Worm (Caenorhabditis elegans) whole organism, L1 larva: ENCODE results near the gene K12H6.2.

Experiments used
- C04F5.9 ChIP-seq: sonication (generic microtip); optimal IDR thresholded peaks from 2 replicates; lab custom pipeline; 2016; ENCODE audit warnings: missing genetic modification characterization, missing compliant biosample characterization
- C16A3.4 ChIP-seq: fragments of 150-350 bp; optimal IDR thresholded peaks from 2 replicates; lab custom pipeline; 2014; ENCODE audit warnings: missing biosample characterization, missing genetic modification characterization
- F16B12.6 ChIP-seq: fragments of 150-350 bp; optimal IDR thresholded peaks from 2 replicates; lab custom pipeline; 2014; ENCODE audit warnings: missing biosample characterization, missing genetic modification characterization
- ceh-8 ChIP-seq: fragments of 200-800 bp; sonication (Bioruptor generic); optimal IDR thresholded peaks from 2 replicates; lab custom pipeline; 2018; ENCODE audit warnings: mild to moderate bottlenecking, missing genetic modification characterization, moderate library complexity, missing compliant biosample characterization
- ceh-82 ChIP-seq, 3 experiments: fragments of 150-350 bp in 1 of 3; sonication (generic microtip) in 2 of 3; optimal IDR thresholded peaks; 2 replicates each; lab custom pipeline; 2014 to 2017; ENCODE audit warnings: missing biosample characterization in 3 of 3, missing genetic modification characterization in 3 of 3
- dpl-1 ChIP-seq, 3 experiments: fragments of 150-350 bp in 2 of 3; sonication (generic microtip) in 1 of 3; optimal IDR thresholded peaks; 2 replicates each; lab custom pipeline; 2014 to 2017; ENCODE audit warnings: missing biosample characterization in 3 of 3, missing genetic modification characterization in 3 of 3, missing genetic modification reagents in 3 of 3
- efl-1 ChIP-seq, 4 experiments: fragments of 150-350 bp; optimal IDR thresholded peaks in 3 of 4; peaks in 1 of 4; 1 replicate in 1 of 4; 2 replicates in 3 of 4; lab custom pipeline; 2014; ENCODE audit warnings: missing biosample characterization in 2 of 4, missing genetic modification characterization in 2 of 4, missing genetic modification reagents in 2 of 4
- egl-13 ChIP-seq: sonication (generic microtip); optimal IDR thresholded peaks from 2 replicates; lab custom pipeline; 2016; ENCODE audit warnings: missing genotype, missing genetic modification reagents, missing genetic modification characterization, missing compliant biosample characterization
- elt-2 ChIP-seq: sonication (generic microtip); optimal IDR thresholded peaks from 2 replicates; lab custom pipeline; 2016; ENCODE audit warnings: missing genetic modification characterization, mild to moderate bottlenecking, inconsistent platforms, missing compliant biosample characterization, missing genetic modification reagents
- elt-3 ChIP-seq, 6 experiments: fragments of 150-350 bp in 1 of 6; sonication (generic microtip); optimal IDR thresholded peaks; 2 replicates each; lab custom pipeline; 2017 to 2018; ENCODE audit warnings: missing biosample characterization in 6 of 6, missing genetic modification characterization in 6 of 6, inconsistent platforms in 1 of 6
- ets-5 ChIP-seq: fragments of 200-800 bp; sonication (Bioruptor generic); IDR thresholded peaks from 2 replicates; pipeline ENCODE4 v1.3.6; 2022; ENCODE audit warnings: missing genetic modification characterization, missing compliant biosample characterization
- fkh-10 ChIP-seq: sonication (generic microtip); optimal IDR thresholded peaks from 2 replicates; lab custom pipeline; 2017; ENCODE audit warnings: missing biosample characterization, missing genetic modification reagents, missing genetic modification characterization
- fkh-8 ChIP-seq: sonication (generic microtip); optimal IDR thresholded peaks from 2 replicates; lab custom pipeline; 2016; ENCODE audit warnings: mild to moderate bottlenecking, missing genetic modification characterization, missing compliant biosample characterization
- fos-1 ChIP-seq: fragments of 150-350 bp; optimal IDR thresholded peaks from 2 replicates; lab custom pipeline; 2014; ENCODE audit warnings: missing biosample characterization, missing genetic modification characterization
- hlh-17 ChIP-seq: fragments of 200-800 bp; sonication (Bioruptor generic); optimal IDR thresholded peaks from 2 replicates; lab custom pipeline; 2018; ENCODE audit warnings: missing genetic modification characterization, mild to moderate bottlenecking, missing compliant biosample characterization, moderate library complexity, borderline replicate concordance
- hpl-2 ChIP-seq: fragments of 150-350 bp; optimal IDR thresholded peaks from 2 replicates; lab custom pipeline; 2014; ENCODE audit warnings: missing biosample characterization, missing genetic modification reagents, missing genetic modification characterization
- lin-13 ChIP-seq: fragments of 150-350 bp; optimal IDR thresholded peaks from 2 replicates; lab custom pipeline; 2014; ENCODE audit warnings: missing biosample characterization, missing genetic modification reagents, missing genetic modification characterization
- lin-14 ChIP-seq: fragments of 200-800 bp; sonication (Bioruptor generic); optimal IDR thresholded peaks from 2 replicates; lab custom pipeline; 2018; ENCODE audit warnings: mild to moderate bottlenecking, missing genetic modification characterization, moderate library complexity, missing compliant biosample characterization
- lin-35 ChIP-seq, 2 experiments: fragments of 150-350 bp; optimal IDR thresholded peaks; 2 replicates each; lab custom pipeline; 2014; ENCODE audit warnings: missing biosample characterization in 2 of 2, missing genetic modification characterization in 2 of 2, missing genetic modification reagents in 2 of 2
- lir-3 ChIP-seq: sonication (generic microtip); optimal IDR thresholded peaks from 2 replicates; lab custom pipeline; 2016; ENCODE audit warnings: mild to moderate bottlenecking, missing genetic modification characterization, moderate library complexity, missing compliant biosample characterization; ENCODE audit not compliant: poor library complexity
- lsy-2 ChIP-seq, 2 experiments: fragments of 150-350 bp; optimal IDR thresholded peaks; 2 replicates each; lab custom pipeline; 2014; ENCODE audit warnings: missing biosample characterization in 2 of 2, missing genetic modification characterization in 2 of 2
- mab-9 ChIP-seq: fragments of 200-800 bp; sonication (Bioruptor generic); IDR thresholded peaks from 2 replicates; pipeline ENCODE4 v1.3.6; 2022; ENCODE audit warnings: missing genetic modification reagents, missing genetic modification characterization, missing compliant biosample characterization
- nhr-12 ChIP-seq: sonication (generic microtip); optimal IDR thresholded peaks from 2 replicates; lab custom pipeline; 2017; ENCODE audit warnings: missing biosample characterization, missing genetic modification characterization
- nhr-19 ChIP-seq: fragments of 200-800 bp; sonication (Bioruptor generic); conservative IDR thresholded peaks from 2 replicates; pipeline ENCODE4 v1.3.6; 2022; ENCODE audit warnings: missing genetic modification characterization, missing compliant biosample characterization
- nhr-237 ChIP-seq: fragments of 150-350 bp; optimal IDR thresholded peaks from 2 replicates; lab custom pipeline; 2014; ENCODE audit warnings: missing biosample characterization, missing genetic modification characterization
- nhr-28 ChIP-seq: fragments of 150-350 bp; optimal IDR thresholded peaks from 2 replicates; lab custom pipeline; 2014; ENCODE audit warnings: missing biosample characterization, missing genetic modification characterization
- nhr-71 ChIP-seq: sonication (generic microtip); optimal IDR thresholded peaks from 2 replicates; lab custom pipeline; 2016; ENCODE audit warnings: mild to moderate bottlenecking, missing genetic modification characterization, moderate library complexity, missing compliant biosample characterization
- skn-1 ChIP-seq: fragments of 150-350 bp; optimal IDR thresholded peaks from 2 replicates; lab custom pipeline; 2014; ENCODE audit warnings: missing biosample characterization, missing genetic modification characterization
- sox-4 ChIP-seq: sonication (generic microtip); optimal IDR thresholded peaks from 2 replicates; lab custom pipeline; 2016; ENCODE audit warnings: missing genetic modification characterization, missing compliant biosample characterization
- sptf-1 ChIP-seq: fragments of 150-350 bp; optimal IDR thresholded peaks from 2 replicates; lab custom pipeline; 2014; ENCODE audit warnings: missing biosample characterization, missing genetic modification characterization
- unc-130 ChIP-seq: fragments of 150-350 bp; optimal IDR thresholded peaks from 2 replicates; lab custom pipeline; 2017; ENCODE audit warnings: missing biosample characterization, missing genetic modification characterization, inconsistent platforms
- unc-86 ChIP-seq: sonication (generic microtip); optimal IDR thresholded peaks from 2 replicates; lab custom pipeline; 2016; ENCODE audit warnings: missing genetic modification characterization, missing compliant biosample characterization
- unc-98 ChIP-seq: fragments of 200-800 bp; sonication (Bioruptor generic); IDR thresholded peaks from 2 replicates; pipeline ENCODE4 v1.3.6; 2022; ENCODE audit warnings: missing genetic modification characterization, missing compliant biosample characterization
- xbp-1 ChIP-seq: sonication (generic microtip); optimal IDR thresholded peaks from 2 replicates; lab custom pipeline; 2016; ENCODE audit warnings: missing genetic modification characterization, missing compliant biosample characterization

K12H6.2 gene

DNA sequence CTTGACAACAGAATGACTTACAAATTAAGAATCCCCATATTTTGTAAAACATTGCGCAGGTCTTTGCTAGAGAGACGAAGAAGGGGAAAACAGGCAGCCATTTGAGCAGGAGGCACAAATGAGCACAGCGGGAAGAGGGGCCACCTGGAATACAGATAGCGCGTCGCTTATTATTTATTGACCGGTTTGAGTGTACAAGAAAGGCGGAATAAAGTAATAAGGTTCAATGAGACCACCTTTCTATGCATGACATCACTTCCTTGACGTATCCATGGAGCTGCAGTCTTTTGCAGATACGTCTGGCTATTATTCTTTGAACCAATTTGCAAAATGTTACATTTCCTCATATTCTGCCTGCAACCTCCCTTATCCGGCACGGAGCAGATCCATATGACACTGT is 40.4 kb downstream of the K12H6.2 start, which contains the start of gene fbxb-111:
Gene fbxb-111 (minus strand): TSS at position 101 of the 400 bp plus-strand sequence.
- TF ChIP-seq ets-5 = no peak
- TF ChIP-seq ceh-8 (GFP tag; lab: Kevin White, UChicago) = no peak
- TF ChIP-seq dpl-1 (GFP tag; optimal IDR thresholded peaks at IDR 0.05; lab: Kevin White, UChicago) = no peak
- no peak for TF ChIP-seq unc-98 (GFP tag; lab: Robert Waterston, UW)
- no peak for TF ChIP-seq hpl-2 (GFP tag; lab: Kevin White, UChicago)
- no peak for TF ChIP-seq nhr-19 (GFP tag; lab: Robert Waterston, UW)
- TF ChIP-seq nhr-28 (tag; lab: Kevin White, UChicago) = no peak
- no peak for TF ChIP-seq ceh-82 (tag; optimal IDR thresholded peaks at IDR 0.05; lab: Kevin White, UChicago)
- no peak for TF ChIP-seq unc-130 (tag; lab: Kevin White, UChicago)
- TF ChIP-seq nhr-237 = no peak
- no peak for TF ChIP-seq sptf-1 (tag; lab: Kevin White, UChicago)
- TF ChIP-seq efl-1 (optimal IDR thresholded peaks at IDR 0.05; lab: Kevin White, UChicago) = no peak
- TF ChIP-seq efl-1 (GFP tag; optimal IDR thresholded peaks at IDR 0.05 in 1 of 2; lab: Kevin White, UChicago) = no peak
- TF ChIP-seq lin-14 (GFP tag; lab: Kevin White, UChicago) = no peak
- TF ChIP-seq lsy-2 (tag; optimal IDR thresholded peaks at IDR 0.05; lab: Kevin White, UChicago) = no peak
- TF ChIP-seq, all 84 proteins: peak for 0

DNA sequence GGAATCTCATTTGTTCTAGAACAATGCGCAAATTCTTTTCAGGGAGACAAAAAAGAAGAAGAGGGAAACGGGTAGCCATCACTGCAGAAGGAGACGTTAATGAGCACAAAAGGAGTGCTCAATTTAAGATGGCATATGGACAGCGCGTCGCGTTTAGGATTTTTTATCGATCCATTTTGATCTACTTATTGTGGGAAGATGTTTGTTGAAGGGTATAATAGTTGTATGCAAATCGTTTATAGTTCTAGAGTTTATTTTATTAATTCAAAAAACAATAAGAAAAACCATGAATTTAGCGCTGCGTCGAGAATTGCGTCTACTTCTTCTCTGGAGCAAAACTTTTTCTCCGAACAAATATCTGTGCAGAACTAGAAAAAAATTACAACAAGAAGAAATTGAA is 41.8 kb downstream of the K12H6.2 start, which contains the start of gene sdz-9:
Gene sdz-9 (minus strand): TSS at position 101 of the 400 bp plus-strand sequence.
- TF ChIP-seq egl-13 (tag; lab: Kevin White, UChicago) (no peak), lir-3 (tag; lab: Kevin White, UChicago) (no peak), xbp-1 (tag; lab: Kevin White, UChicago) (no peak), elt-3 (tag; optimal IDR thresholded peaks at IDR 0.05; lab: Kevin White, UChicago) (no peak), elt-2 (tag; lab: Kevin White, UChicago) (no peak), nhr-12 (tag; lab: Kevin White, UChicago) (no peak), lin-13 (GFP tag; lab: Kevin White, UChicago) (no peak), unc-86 (no peak), C16A3.4 (tag; lab: Kevin White, UChicago) (no peak), fos-1 (tag; lab: Kevin White, UChicago) (no peak), fkh-10 (GFP tag; lab: Kevin White, UChicago) (no peak), lin-35 (GFP tag; optimal IDR thresholded peaks at IDR 0.05; lab: Kevin White, UChicago) (no peak), nhr-71 (tag; lab: Kevin White, UChicago) (no peak), fkh-8 (no peak), sox-4 (tag; lab: Kevin White, UChicago) (no peak)

DNA sequence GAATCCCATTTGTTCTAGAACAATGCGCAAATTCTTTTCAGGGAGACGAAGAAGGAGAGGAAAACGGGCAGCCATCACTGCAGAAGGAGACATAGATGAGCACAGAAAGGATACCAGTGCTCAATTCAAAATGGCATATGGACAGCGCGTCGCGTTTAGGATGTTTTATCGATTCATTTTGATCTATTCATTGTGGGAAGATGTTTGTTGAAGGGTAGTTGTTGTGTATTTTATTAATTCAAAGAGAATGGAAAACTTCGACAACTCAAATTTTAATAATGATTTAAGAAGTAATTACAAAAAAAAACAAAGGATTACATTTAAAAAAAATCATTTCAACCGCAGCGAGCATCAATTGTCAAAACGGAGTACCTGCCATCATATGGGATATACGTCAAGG is 43.2 kb downstream of the K12H6.2 start, which contains the start of gene sdz-10:
Gene sdz-10 (minus strand): TSS at position 101 of the 400 bp plus-strand sequence.
- TF ChIP-seq F16B12.6 (tag; lab: Kevin White, UChicago) (no peak), hlh-17 (GFP tag; lab: Kevin White, UChicago) (no peak), mab-9 (GFP tag; lab: Robert Waterston, UW) (no peak), nhr-12 (tag; lab: Kevin White, UChicago) (no peak)

DNA sequence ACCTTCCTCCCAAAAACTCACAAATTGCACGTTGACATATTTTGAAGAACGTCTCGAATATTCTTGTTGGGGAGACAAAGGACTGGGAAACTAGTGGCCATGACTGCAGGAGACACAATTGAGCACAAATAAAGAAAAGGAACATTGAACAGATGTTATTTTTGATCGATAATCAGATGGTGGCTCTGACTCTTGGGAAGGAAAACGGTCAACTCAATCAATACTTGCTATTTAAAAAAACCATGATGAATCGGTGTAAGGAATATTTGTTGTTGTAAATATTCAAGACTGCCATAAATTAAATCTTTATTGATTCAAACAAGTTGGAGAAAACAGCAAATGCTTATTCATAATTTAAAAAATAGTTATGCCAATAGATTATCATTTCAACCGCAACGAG is 44.6 kb downstream of the K12H6.2 start, which contains the start of gene fbxb-105:
Gene fbxb-105 (minus strand): TSS at position 101 of the 400 bp plus-strand sequence.
- TF ChIP-seq skn-1 (tag; lab: Kevin White, UChicago) (no peak), C04F5.9 (no peak), unc-98 (GFP tag; lab: Robert Waterston, UW) (no peak), ceh-82 (tag; optimal IDR thresholded peaks at IDR 0.05; lab: Kevin White, UChicago) (no peak)
